Fruit fly (Drosophila melanogaster) whole organism, embryonic: Measurements from ENCODE around the gene Tomosyn.

Experiments used
- Asciz ChIP-seq: fragments of 200-800 bp; sonication (Bioruptor generic); optimal IDR thresholded peaks from 2 replicates; lab custom pipeline; 2017; ENCODE audit warnings: missing biosample characterization, mild to moderate bottlenecking, missing genetic modification characterization, missing genetic modification reagents
- Bdp1 ChIP-seq: fragments of 200-800 bp; sonication (Bioruptor generic); optimal IDR thresholded peaks from 3 replicates; lab custom pipeline; 2016; ENCODE audit warnings: missing biosample characterization, missing genetic modification characterization
- CG10979 ChIP-seq: fragments of 200-800 bp; sonication (Bioruptor generic); optimal IDR thresholded peaks from 2 replicates; lab custom pipeline; 2018; ENCODE audit warnings: missing biosample characterization, mild to moderate bottlenecking, missing genetic modification characterization, moderate library complexity
- CG11093 ChIP-seq: fragments of 200-800 bp; sonication (Bioruptor generic); IDR thresholded peaks from 3 replicates; pipeline ENCODE4 v1.3.6; 2022; ENCODE audit warnings: missing biosample characterization, missing genetic modification characterization
- CG12659 ChIP-seq: fragments of 200-800 bp; sonication (Bioruptor generic); optimal IDR thresholded peaks from 3 replicates; lab custom pipeline; 2017; ENCODE audit warnings: mild to moderate bottlenecking, missing biosample characterization, missing genetic modification reagents, missing genetic modification characterization
- CG13287 ChIP-seq: fragments of 200-800 bp; sonication (Bioruptor generic); IDR thresholded peaks from 2 replicates; pipeline ENCODE4 v1.3.6; 2022; ENCODE audit warnings: missing biosample characterization, missing genetic modification characterization; ENCODE audit not compliant: partially characterized antibody
- CG13624 ChIP-seq: fragments of 200-800 bp; sonication (Bioruptor generic); optimal IDR thresholded peaks from 2 replicates; lab custom pipeline; 2016; ENCODE audit warnings: missing biosample characterization, missing genetic modification characterization
- CG14050 ChIP-seq: fragments of 200-800 bp; sonication (Bioruptor generic); IDR thresholded peaks from 3 replicates; pipeline ENCODE4 v1.3.6; 2022; ENCODE audit warnings: missing biosample characterization, missing genetic modification characterization
- CG1603 ChIP-seq: fragments of 200-800 bp; sonication (Bioruptor generic); optimal IDR thresholded peaks from 2 replicates; lab custom pipeline; 2019; ENCODE audit warnings: missing biosample characterization, mild to moderate bottlenecking, missing genetic modification characterization, moderate library complexity
- CG17385 ChIP-seq: fragments of 200-800 bp; sonication (Bioruptor generic); optimal IDR thresholded peaks from 3 replicates; lab custom pipeline; 2018; ENCODE audit warnings: missing biosample characterization, mild to moderate bottlenecking, missing genetic modification characterization
- CG18262 ChIP-seq: fragments of 200-800 bp; optimal IDR thresholded peaks from 3 replicates; lab custom pipeline; 2019; ENCODE audit warnings: missing biosample characterization, mild to moderate bottlenecking, missing genetic modification characterization, moderate library complexity
- CG31224 ChIP-seq: fragments of 200-800 bp; sonication (Bioruptor generic); IDR thresholded peaks from 2 replicates; pipeline ENCODE4 v1.3.6; 2022; ENCODE audit warnings: missing biosample characterization, missing genetic modification characterization
- CG42726 ChIP-seq: fragments of 200-800 bp; sonication (Bioruptor generic); IDR thresholded peaks from 2 replicates; pipeline ENCODE4 v1.3.6; 2022; ENCODE audit warnings: missing biosample characterization, missing genetic modification characterization; ENCODE audit not compliant: partially characterized antibody
- CG4854 ChIP-seq: fragments of 200-800 bp; sonication (Bioruptor generic); optimal IDR thresholded peaks from 2 replicates; lab custom pipeline; 2016; ENCODE audit warnings: missing biosample characterization, missing genetic modification characterization, inconsistent platforms
- CG6683 ChIP-seq: fragments of 200-800 bp; sonication (Bioruptor generic); optimal IDR thresholded peaks from 2 replicates; lab custom pipeline; 2017; ENCODE audit warnings: missing biosample characterization, mild to moderate bottlenecking, missing genetic modification characterization, missing genetic modification reagents
- CG6813 ChIP-seq: fragments of 200-800 bp; sonication (Bioruptor generic); optimal IDR thresholded peaks from 2 replicates; lab custom pipeline; 2017; ENCODE audit warnings: missing biosample characterization, missing genetic modification characterization, mild to moderate bottlenecking, moderate library complexity, missing genetic modification reagents
- CG7372 ChIP-seq: fragments of 200-800 bp; sonication (Bioruptor generic); IDR thresholded peaks from 2 replicates; pipeline ENCODE4 v1.3.6; 2022; ENCODE audit warnings: missing biosample characterization, missing genetic modification characterization
- CG7987 ChIP-seq: fragments of 200-800 bp; sonication (Bioruptor generic); optimal IDR thresholded peaks from 2 replicates; lab custom pipeline; 2018; ENCODE audit warnings: missing biosample characterization, mild to moderate bottlenecking, missing genetic modification characterization, moderate library complexity
- CG8388 ChIP-seq: fragments of 200-800 bp; sonication (Bioruptor generic); optimal IDR thresholded peaks from 2 replicates; lab custom pipeline; 2019; ENCODE audit warnings: missing biosample characterization, mild to moderate bottlenecking, missing genetic modification characterization, moderate library complexity
- CG9727 ChIP-seq: fragments of 200-800 bp; sonication (Bioruptor generic); optimal IDR thresholded peaks from 3 replicates; lab custom pipeline; 2017; ENCODE audit warnings: missing biosample characterization, mild to moderate bottlenecking, missing genetic modification characterization
- CG9932 ChIP-seq: fragments of 200-800 bp; sonication (Bioruptor generic); IDR thresholded peaks from 2 replicates; pipeline ENCODE4 v1.3.6; 2022; ENCODE audit warnings: missing biosample characterization, missing genetic modification characterization
- CoRest ChIP-seq: fragments of 200-800 bp; sonication (Bioruptor generic); optimal IDR thresholded peaks from 3 replicates; lab custom pipeline; 2018; ENCODE audit warnings: missing biosample characterization, mild to moderate bottlenecking, missing genetic modification characterization, moderate library complexity
- Dek ChIP-seq: fragments of 200-800 bp; sonication (Bioruptor generic); optimal IDR thresholded peaks from 3 replicates; lab custom pipeline; 2019; ENCODE audit warnings: missing biosample characterization, mild to moderate bottlenecking, missing genetic modification characterization, moderate library complexity
- Dip2 ChIP-seq: fragments of 200-800 bp; sonication (Bioruptor generic); IDR thresholded peaks from 2 replicates; pipeline ENCODE4 v1.3.6; 2022; ENCODE audit warnings: missing biosample characterization, missing genetic modification characterization
- ERR ChIP-seq: fragments of 200-800 bp; sonication (Bioruptor generic); optimal IDR thresholded peaks from 2 replicates; lab custom pipeline; 2016; ENCODE audit warnings: missing biosample characterization, missing genetic modification characterization
- Eip74EF ChIP-seq, 2 experiments: fragments of 200-800 bp in 1 of 2; fragments of >200 bp in 1 of 2; sonication (Bioruptor generic) in 1 of 2; optimal IDR thresholded peaks; 2 replicates each; lab custom pipeline; 2017 to 2019; ENCODE audit warnings: missing biosample characterization in 2 of 2, missing genetic modification characterization in 2 of 2, mild to moderate bottlenecking in 1 of 2, moderate library complexity in 1 of 2
- Fer2 ChIP-seq: fragments of 200-800 bp; sonication (Bioruptor generic); optimal IDR thresholded peaks from 2 replicates; lab custom pipeline; 2018; ENCODE audit warnings: missing biosample characterization, mild to moderate bottlenecking, missing genetic modification characterization, moderate library complexity
- Gsc ChIP-seq: fragments of 200-800 bp; sonication (Bioruptor generic); IDR thresholded peaks from 2 replicates; pipeline ENCODE4 v1.3.6; 2022; ENCODE audit warnings: missing biosample characterization, missing genetic modification characterization
- HmgZ ChIP-seq: fragments of 200-800 bp; sonication (Bioruptor generic); optimal IDR thresholded peaks from 2 replicates; lab custom pipeline; 2018; ENCODE audit warnings: missing biosample characterization, mild to moderate bottlenecking, missing genetic modification characterization
- Hsf ChIP-seq: fragments of 200-800 bp; sonication (Bioruptor generic); optimal IDR thresholded peaks from 3 replicates; lab custom pipeline; 2016; ENCODE audit warnings: missing biosample characterization, missing genetic modification characterization
- Nf-YA ChIP-seq: fragments of 200-800 bp; sonication (Bioruptor generic); IDR thresholded peaks from 2 replicates; pipeline ENCODE4 v1.3.6; 2022; ENCODE audit warnings: missing biosample characterization, missing genetic modification characterization
- Rx ChIP-seq: fragments of 200-800 bp; sonication (Bioruptor generic); IDR thresholded peaks from 2 replicates; pipeline ENCODE4 v1.3.6; 2022; ENCODE audit warnings: missing biosample characterization, missing genetic modification characterization
- Sox100B ChIP-seq: fragments of 200-800 bp; sonication (Bioruptor generic); optimal IDR thresholded peaks from 3 replicates; lab custom pipeline; 2018; ENCODE audit warnings: missing biosample characterization, mild to moderate bottlenecking, missing genetic modification characterization
- Vsx1 ChIP-seq: fragments of 200-800 bp; sonication (Bioruptor generic); optimal IDR thresholded peaks from 2 replicates; lab custom pipeline; 2017; ENCODE audit warnings: missing biosample characterization, mild to moderate bottlenecking, missing genetic modification characterization, missing genetic modification reagents
- Xbp1 ChIP-seq: fragments of 200-800 bp; sonication (Bioruptor generic); optimal IDR thresholded peaks from 3 replicates; lab custom pipeline; 2016; ENCODE audit warnings: missing biosample characterization, mild to moderate bottlenecking, missing genetic modification characterization
- croc ChIP-seq: fragments of 200-800 bp; sonication (Bioruptor generic); conservative IDR thresholded peaks from 3 replicates; pipeline ENCODE4 v1.3.6; 2022; ENCODE audit warnings: missing biosample characterization, missing genetic modification characterization
- hbn ChIP-seq: fragments of 200-800 bp; sonication (Bioruptor generic); IDR thresholded peaks from 2 replicates; pipeline ENCODE4 v1.3.6; 2022; ENCODE audit warnings: missing biosample characterization, missing genetic modification characterization; ENCODE audit not compliant: partially characterized antibody
- lov ChIP-seq, 2 experiments: fragments of 200-800 bp in 1 of 2; fragments of >200 bp in 1 of 2; sonication (Bioruptor generic) in 1 of 2; IDR thresholded peaks in 1 of 2; optimal IDR thresholded peaks in 1 of 2; 2 replicates in 1 of 2; 3 replicates in 1 of 2; pipeline versions ENCODE4 v1.3.6 to Lab custom; 2017 to 2022; ENCODE audit warnings: missing biosample characterization in 1 of 2, missing genetic modification characterization in 1 of 2
- sd ChIP-seq: fragments of 200-800 bp; sonication (Bioruptor generic); optimal IDR thresholded peaks from 3 replicates; lab custom pipeline; 2018; ENCODE audit warnings: missing biosample characterization, mild to moderate bottlenecking, missing genetic modification characterization, moderate library complexity
- sima ChIP-seq: fragments of 200-800 bp; sonication (Bioruptor generic); optimal IDR thresholded peaks from 2 replicates; lab custom pipeline; 2016; ENCODE audit warnings: missing biosample characterization, missing genetic modification characterization
- slbo ChIP-seq: fragments of 200-800 bp; sonication (Bioruptor generic); IDR thresholded peaks from 2 replicates; pipeline ENCODE4 v1.3.6; 2022; ENCODE audit warnings: missing biosample characterization, missing genetic modification characterization
- slou ChIP-seq: fragments of 200-800 bp; sonication (Bioruptor generic); optimal IDR thresholded peaks from 3 replicates; lab custom pipeline; 2016; ENCODE audit warnings: missing biosample characterization, missing genetic modification characterization
- sqz ChIP-seq: fragments of 200-800 bp; sonication (Bioruptor generic); optimal IDR thresholded peaks from 3 replicates; lab custom pipeline; 2018; ENCODE audit warnings: missing biosample characterization, mild to moderate bottlenecking, missing genetic modification characterization
- stwl ChIP-seq: fragments of 200-800 bp; sonication (Bioruptor generic); optimal IDR thresholded peaks from 3 replicates; lab custom pipeline; 2018; ENCODE audit warnings: missing biosample characterization, mild to moderate bottlenecking, missing genetic modification characterization, moderate library complexity
- sug ChIP-seq: fragments of 200-800 bp; optimal IDR thresholded peaks from 2 replicates; lab custom pipeline; 2019; ENCODE audit warnings: missing biosample characterization, mild to moderate bottlenecking, missing genetic modification characterization, moderate library complexity
- tup ChIP-seq: fragments of 200-800 bp; sonication (Bioruptor generic); optimal IDR thresholded peaks from 2 replicates; lab custom pipeline; 2016; ENCODE audit warnings: missing biosample characterization, mild to moderate bottlenecking, missing genetic modification characterization, moderate library complexity
- wek ChIP-seq: fragments of 200-800 bp; sonication (Bioruptor generic); optimal IDR thresholded peaks from 3 replicates; lab custom pipeline; 2018; ENCODE audit warnings: missing biosample characterization, mild to moderate bottlenecking, missing genetic modification characterization, moderate library complexity

Gene Tomosyn

dm6 chrX:12591223-12592120 lies 39.9 kb upstream of the Tomosyn start (continued):
- TF ChIP-seq slbo (GFP tag; lab: Robert Waterston, UW) (no peak; the same call in 1 of the 2 replicates), CG7372 (no peak), CG17385 (peak; percentile 41), CG9727 (GFP tag; lab: Kevin White, UChicago) (peak; percentile 63), Fer2 (tag; lab: Kevin White, UChicago) (no peak), HmgZ (tag; lab: Kevin White, UChicago) (no peak), Dip2 (GFP tag; lab: Robert Waterston, UW) (no peak), Nf-YA (GFP tag; lab: Robert Waterston, UW) (no peak), CG14050 (no peak), ERR (GFP tag; lab: Kevin White, UChicago) (no peak), croc (GFP tag; lab: Robert Waterston, UW) (no peak), CG6813 (peak; percentile 36), slou (GFP tag; lab: Kevin White, UChicago) (no peak), CG9932 (GFP tag; lab: Robert Waterston, UW) (no peak), CoRest (peak; percentile 65), hbn (no peak), Asciz (peak; percentile 31), CG4854 (GFP tag; lab: Kevin White, UChicago) (no peak), Sox100B (GFP tag; lab: Kevin White, UChicago) (peak; percentile 77), sd (tag; lab: Kevin White, UChicago) (peak; percentile 50), Xbp1 (GFP tag; lab: Kevin White, UChicago) (peak; percentile 39), sqz (GFP tag; lab: Kevin White, UChicago) (no peak), CG42726 (GFP tag; lab: Robert Waterston, UW) (no peak), wek (GFP tag; lab: Kevin White, UChicago) (no peak), sima (GFP tag; lab: Kevin White, UChicago) (no peak), CG13287 (GFP tag; lab: Robert Waterston, UW) (0 out of 2 replicates have a peak, but pooled peaks have one; percentile 4), sug (tag; lab: Kevin White, UChicago) (no peak), CG8388 (peak; percentile 39), CG13624 (peak; percentile 12), Vsx1 (GFP tag; lab: Kevin White, UChicago) (peak; percentile 61), Eip74EF (GFP tag; optimal IDR thresholded peaks at IDR 0.05; lab: Kevin White, UChicago) (peak in 1 of 2 experiments; percentile 45), Hsf (GFP tag; lab: Kevin White, UChicago) (peak; percentile 51), Bdp1 (GFP tag; lab: Kevin White, UChicago) (peak; percentile 46), CG31224 (GFP tag; lab: Robert Waterston, UW) (no peak), CG18262 (tag; lab: Kevin White, UChicago) (peak; percentile 68), CG11093 (GFP tag; lab: Robert Waterston, UW) (no peak), Rx (no peak), CG10979 (tag; lab: Kevin White, UChicago) (peak; percentile 66), tup (GFP tag; lab: Kevin White, UChicago) (no peak), stwl (tag; lab: Kevin White, UChicago) (no peak), CG6683 (GFP tag; lab: Kevin White, UChicago) (no peak), Gsc (no peak), Dek (tag; lab: Kevin White, UChicago) (no peak), CG7987 (GFP tag; lab: Kevin White, UChicago) (no peak), lov (optimal IDR thresholded peaks at IDR 0.05; lab: Kevin White, UChicago) (no peak), lov (GFP tag; IDR thresholded peaks at IDR 0.05; lab: Robert Waterston, UW) (no peak), CG12659 (peak; percentile 11), CG1603 (tag; lab: Kevin White, UChicago) (peak; percentile 46)
